Worm (Caenorhabditis elegans) whole organism, late embryonic: ENCODE measurements around the gene T12A7.10.

Source experiments
- Y22D7AL.16 ChIP-seq: sonication (generic microtip); optimal IDR thresholded peaks from 2 replicates; lab custom pipeline; 2016; ENCODE audit warnings: missing genetic modification characterization, missing compliant biosample characterization
- ceh-14 ChIP-seq: sonication (generic microtip); optimal IDR thresholded peaks from 2 replicates; lab custom pipeline; 2016; ENCODE audit warnings: missing genotype, missing genetic modification characterization, missing compliant biosample characterization
- ceh-18 ChIP-seq: sonication (generic microtip); optimal IDR thresholded peaks from 2 replicates; lab custom pipeline; 2016; ENCODE audit warnings: missing genetic modification characterization, missing compliant biosample characterization
- ceh-19 ChIP-seq: fragments of 200-800 bp; sonication (Bioruptor generic); optimal IDR thresholded peaks from 2 replicates; lab custom pipeline; 2018; ENCODE audit warnings: mild to moderate bottlenecking, missing genetic modification characterization, missing compliant biosample characterization
- ceh-22 ChIP-seq: sonication (generic microtip); optimal IDR thresholded peaks from 2 replicates; lab custom pipeline; 2017; ENCODE audit warnings: missing biosample characterization, missing genetic modification characterization
- ceh-45 ChIP-seq: fragments of 200-800 bp; sonication (Bioruptor generic); IDR thresholded peaks from 2 replicates; pipeline ENCODE4 v1.3.6; 2022; ENCODE audit warnings: missing genetic modification reagents, missing genetic modification characterization, missing compliant biosample characterization
- ceh-6 ChIP-seq: fragments of 200-800 bp; sonication (Bioruptor generic); optimal IDR thresholded peaks from 2 replicates; lab custom pipeline; 2018; ENCODE audit warnings: mild to moderate bottlenecking, missing genetic modification characterization, missing compliant biosample characterization
- ceh-9 ChIP-seq: sonication (generic microtip); optimal IDR thresholded peaks from 2 replicates; lab custom pipeline; 2016; ENCODE audit warnings: mild to moderate bottlenecking, missing genetic modification characterization, inconsistent platforms, missing compliant biosample characterization
- che-1 ChIP-seq: sonication (generic microtip); optimal IDR thresholded peaks from 2 replicates; lab custom pipeline; 2016; ENCODE audit warnings: mild to moderate bottlenecking, missing genetic modification characterization, missing compliant biosample characterization
- dmd-4 ChIP-seq: sonication (generic microtip); optimal IDR thresholded peaks from 2 replicates; lab custom pipeline; 2016; ENCODE audit warnings: borderline replicate concordance, missing genetic modification characterization, missing compliant biosample characterization
- elt-2 ChIP-seq: sonication (generic microtip); optimal IDR thresholded peaks from 2 replicates; lab custom pipeline; 2016; ENCODE audit warnings: missing genetic modification reagents, missing genetic modification characterization, missing compliant biosample characterization
- elt-4 ChIP-seq: sonication (generic microtip); optimal IDR thresholded peaks from 2 replicates; lab custom pipeline; 2016; ENCODE audit warnings: missing genetic modification characterization, missing compliant biosample characterization
- eyg-1 ChIP-seq: sonication (generic microtip); optimal IDR thresholded peaks from 2 replicates; lab custom pipeline; 2016; ENCODE audit warnings: missing genotype, missing genetic modification characterization, missing compliant biosample characterization
- fkh-10 ChIP-seq: fragments of 150-350 bp; optimal IDR thresholded peaks from 2 replicates; lab custom pipeline; 2014; ENCODE audit warnings: missing biosample characterization, missing genetic modification reagents, missing genetic modification characterization
- gmeb-2 ChIP-seq: sonication (generic microtip); optimal IDR thresholded peaks from 2 replicates; lab custom pipeline; 2016; ENCODE audit warnings: missing genetic modification characterization, inconsistent platforms, missing compliant biosample characterization
- hlh-13 ChIP-seq: fragments of 200-800 bp; sonication (Bioruptor generic); optimal IDR thresholded peaks from 2 replicates; lab custom pipeline; 2018; ENCODE audit warnings: mild to moderate bottlenecking, missing genetic modification characterization, missing compliant biosample characterization
- hlh-6 ChIP-seq: sonication (generic microtip); optimal IDR thresholded peaks from 2 replicates; lab custom pipeline; 2016; ENCODE audit warnings: missing genotype, missing genetic modification characterization, missing compliant biosample characterization
- madf-2 ChIP-seq: sonication (generic microtip); optimal IDR thresholded peaks from 2 replicates; lab custom pipeline; 2017; ENCODE audit warnings: missing genetic modification characterization, missing compliant biosample characterization
- nfya-1 ChIP-seq: sonication (generic microtip); optimal IDR thresholded peaks from 2 replicates; lab custom pipeline; 2017; ENCODE audit warnings: missing genetic modification characterization, mild to moderate bottlenecking, missing compliant biosample characterization, antibody characterized with exemption, moderate library complexity
- nhr-232 ChIP-seq: sonication (generic microtip); optimal IDR thresholded peaks from 2 replicates; lab custom pipeline; 2016; ENCODE audit warnings: missing genetic modification characterization, missing compliant biosample characterization
- odd-2 ChIP-seq: sonication (generic microtip); optimal IDR thresholded peaks from 2 replicates; lab custom pipeline; 2017; ENCODE audit warnings: antibody characterized with exemption, mild to moderate bottlenecking, missing genetic modification characterization, missing compliant biosample characterization
- pag-3 ChIP-seq: sonication (generic microtip); optimal IDR thresholded peaks from 2 replicates; lab custom pipeline; 2016; ENCODE audit warnings: missing compliant biosample characterization, missing genetic modification characterization, borderline replicate concordance
- pqm-1 ChIP-seq: sonication (generic microtip); optimal IDR thresholded peaks from 2 replicates; lab custom pipeline; 2016; ENCODE audit warnings: missing genetic modification characterization, missing compliant biosample characterization
- pros-1 ChIP-seq: fragments of 150-350 bp; optimal IDR thresholded peaks from 2 replicates; lab custom pipeline; 2014; ENCODE audit warnings: missing biosample characterization, missing genetic modification reagents, missing genetic modification characterization
- ref-2 ChIP-seq: sonication (generic microtip); optimal IDR thresholded peaks from 2 replicates; lab custom pipeline; 2016; ENCODE audit warnings: missing genetic modification characterization, missing compliant biosample characterization
- rnt-1 ChIP-seq: sonication (generic microtip); optimal IDR thresholded peaks from 2 replicates; lab custom pipeline; 2016; ENCODE audit warnings: missing genetic modification characterization, missing compliant biosample characterization
- sox-2 ChIP-seq: fragments of 200-800 bp; sonication (Bioruptor generic); IDR thresholded peaks from 2 replicates; pipeline ENCODE4 v1.3.6; 2022; ENCODE audit warnings: missing genetic modification reagents, missing genetic modification characterization, missing compliant biosample characterization
- syd-9 ChIP-seq: sonication (generic microtip); optimal IDR thresholded peaks from 2 replicates; lab custom pipeline; 2016; ENCODE audit warnings: mild to moderate bottlenecking, missing genetic modification characterization, moderate library complexity, missing compliant biosample characterization
- tbx-7 ChIP-seq: sonication (generic microtip); optimal IDR thresholded peaks from 2 replicates; lab custom pipeline; 2016; ENCODE audit warnings: missing genotype, missing genetic modification characterization, missing compliant biosample characterization
- ttx-3 ChIP-seq: sonication (generic microtip); optimal IDR thresholded peaks from 2 replicates; lab custom pipeline; 2016; ENCODE audit warnings: missing genetic modification reagents, missing genetic modification characterization, missing compliant biosample characterization
- unc-3 ChIP-seq, 2 experiments: fragments of 200-800 bp in 1 of 2; sonication (Bioruptor generic) in 1 of 2; sonication (generic microtip) in 1 of 2; conservative IDR thresholded peaks in 1 of 2; optimal IDR thresholded peaks in 1 of 2; 2 replicates each; pipeline versions ENCODE4 v1.3.6 to Lab custom; 2016 to 2022; ENCODE audit warnings: missing compliant biosample characterization in 2 of 2, missing genetic modification characterization in 2 of 2, missing genetic modification reagents in 1 of 2
- unc-42 ChIP-seq: sonication (generic microtip); optimal IDR thresholded peaks from 2 replicates; lab custom pipeline; 2016; ENCODE audit warnings: missing genotype, missing genetic modification characterization, missing compliant biosample characterization
- zip-5 ChIP-seq: sonication (generic microtip); optimal IDR thresholded peaks from 2 replicates; lab custom pipeline; 2016; ENCODE audit warnings: missing genetic modification characterization, missing compliant biosample characterization
- ztf-16 ChIP-seq: sonication (generic microtip); optimal IDR thresholded peaks from 2 replicates; lab custom pipeline; 2017; ENCODE audit warnings: missing genetic modification characterization, missing compliant biosample characterization

Gene T12A7.10

ce11 chrIV:11737269-11737668 lies 17.6 kb downstream of the T12A7.10 start, which contains the start of gene K01A6.8:
K01A6.8 (minus strand) TSS chrIV:11737369.
- TF ChIP-seq pros-1 (tag; lab: Kevin White, UChicago) (no peak), ceh-6 (GFP tag; lab: Kevin White, UChicago) (no peak), pag-3 (tag; lab: Kevin White, UChicago) (no peak), elt-4 (tag; lab: Kevin White, UChicago) (no peak)

- TF ChIP-seq eyg-1 (tag; lab: Kevin White, UChicago) (no peak), rnt-1 (no peak)
- TF ChIP-seq, all 69 proteins: peak for 0
Measured at ce11 chrIV:11735025-11735424, 19.9 kb downstream of the T12A7.10 start, which contains the start of gene K01A6.6. K01A6.6 (plus strand) TSS chrIV:11735325.

ce11 chrIV:11723255-11723654 lies 31.6 kb downstream of the T12A7.10 start:
- TF ChIP-seq unc-42 (tag; lab: Kevin White, UChicago) (peak; percentile 86), ref-2 (tag; lab: Kevin White, UChicago) (no peak), pqm-1 (no peak)
- TF ChIP-seq, all 69 proteins: peak for 1

ce11 chrIV:11721878-11722277 lies 33.0 kb downstream of the T12A7.10 start:
- TF ChIP-seq elt-2 (tag; lab: Kevin White, UChicago) (peak; percentile 31), zip-5 (tag; lab: Kevin White, UChicago) (no peak), ceh-9 (tag; lab: Kevin White, UChicago) (no peak), unc-3 (GFP tag; conservative IDR thresholded peaks at IDR 0.05; lab: Robert Waterston, UW) (no peak), unc-3 (tag; optimal IDR thresholded peaks at IDR 0.05; lab: Kevin White, UChicago) (no peak)
- TF ChIP-seq, all 69 proteins: peak for 1

ce11 chrIV:11718653-11719052 lies 36.2 kb downstream of the T12A7.10 start:
- TF ChIP-seq ceh-9 (tag; lab: Kevin White, UChicago) (no peak), pag-3 (tag; lab: Kevin White, UChicago) (no peak), ttx-3 (no peak), syd-9 (tag; lab: Kevin White, UChicago) (no peak), ceh-19 (GFP tag; lab: Kevin White, UChicago) (no peak)

- TF ChIP-seq ceh-14 (tag; lab: Kevin White, UChicago) = no peak
- no peak for TF ChIP-seq sox-2 (GFP tag; lab: Robert Waterston, UW)
- no peak for TF ChIP-seq elt-2 (tag; lab: Kevin White, UChicago)
- no peak for TF ChIP-seq nhr-232 (tag; lab: Kevin White, UChicago)
- TF ChIP-seq tbx-7 = no peak
- TF ChIP-seq hlh-13 (GFP tag; lab: Kevin White, UChicago) = no peak
- no peak for TF ChIP-seq ceh-22 (tag; lab: Kevin White, UChicago)
- no peak for TF ChIP-seq pqm-1
- no peak for TF ChIP-seq Y22D7AL.16 (tag; lab: Kevin White, UChicago)
- no peak for TF ChIP-seq pag-3 (tag; lab: Kevin White, UChicago)
- TF ChIP-seq ttx-3 = no peak
- no peak for TF ChIP-seq dmd-4 (tag; lab: Kevin White, UChicago)
- peak; percentile 98 for TF ChIP-seq unc-42 (tag; lab: Kevin White, UChicago)
- peak; percentile 20 for TF ChIP-seq fkh-10
- TF ChIP-seq ztf-16 (tag; lab: Kevin White, UChicago) = no peak
- TF ChIP-seq ceh-18 (tag; lab: Kevin White, UChicago) = no peak
- no peak for TF ChIP-seq ceh-45 (GFP tag; lab: Robert Waterston, UW)
- no peak for TF ChIP-seq hlh-6 (tag; lab: Kevin White, UChicago)
- TF ChIP-seq madf-2 (tag; lab: Kevin White, UChicago) = no peak
- TF ChIP-seq syd-9 (tag; lab: Kevin White, UChicago) = no peak
- no peak for TF ChIP-seq odd-2 (tag; lab: Kevin White, UChicago)
- peak; percentile 59 for TF ChIP-seq ref-2 (tag; lab: Kevin White, UChicago)
- TF ChIP-seq gmeb-2 = no peak
- TF ChIP-seq nfya-1 = no peak
- TF ChIP-seq zip-5 (tag; lab: Kevin White, UChicago) = no peak
- no peak for TF ChIP-seq che-1 (tag; lab: Kevin White, UChicago)
- TF ChIP-seq, all 69 proteins: peak for 3
Measured at ce11 chrIV:11717094-11717876, 37.6 kb downstream of the T12A7.10 start.
